Fruit fly (Drosophila melanogaster): ENCODE results near the gene Nlp.

Gene Nlp

dm6 chr3R:30052455-30053046, 48.0 kb downstream of the Nlp start, which contains the start of gene Jasper:
Gene Jasper (plus strand): TSS chr3R:30052514.
- TF ChIP-seq CG17359 (tag; optimal IDR thresholded peaks at IDR 0.05) (peak; percentile 2), HmgD (GFP tag; optimal IDR thresholded peaks at IDR 0.05) (peak; percentile 29), lab (GFP tag; optimal IDR thresholded peaks at IDR 0.05) (peak; percentile 4), E2f2 (GFP tag; IDR thresholded peaks at IDR 0.05) (peak; percentile 100), CG2120 (GFP tag; optimal IDR thresholded peaks at IDR 0.05) (peak; percentile 46), CG17912 (GFP tag; optimal IDR thresholded peaks at IDR 0.05) (peak; percentile 60), Adf1 (GFP tag; IDR thresholded peaks at IDR 0.05) (peak; percentile 20; the same call in 1 of the 2 replicates), Blimp-1 (GFP tag; optimal IDR thresholded peaks at IDR 0.05) (no peak), Bgb (GFP tag; IDR thresholded peaks at IDR 0.05; ENCODE audit: partially characterized antibody) (peak; percentile 68), CG14710 (tag; optimal IDR thresholded peaks at IDR 0.05) (peak; percentile 68), bsh (GFP tag; optimal IDR thresholded peaks at IDR 0.05) (no peak), CG2678 (tag; optimal IDR thresholded peaks at IDR 0.05) (no peak), Hr51 (GFP tag; optimal IDR thresholded peaks at IDR 0.05) (peak in 1 of 2 experiments; percentile 23), CG15269 (tag; optimal IDR thresholded peaks at IDR 0.05) (peak; percentile 23), Sin3A (optimal IDR thresholded peaks at IDR 0.05) (peak; percentile 73), CG13894 (tag; optimal IDR thresholded peaks at IDR 0.05) (peak; percentile 38), CG3847 (GFP tag; IDR thresholded peaks at IDR 0.05) (peak; percentile 37; the same call in 1 of the 2 replicates), CHES-1-like (GFP tag; optimal IDR thresholded peaks at IDR 0.05) (peak; percentile 79), zen (tag; optimal IDR thresholded peaks at IDR 0.05) (peak; percentile 8), mirr (GFP tag; optimal IDR thresholded peaks at IDR 0.05) (no peak), gro (GFP tag; optimal IDR thresholded peaks at IDR 0.05) (peak; percentile 39), CG10366 (GFP tag; IDR thresholded peaks at IDR 0.05) (no peak), amos (GFP tag; IDR thresholded peaks at IDR 0.05; ENCODE audit: partially characterized antibody) (peak; percentile 56; the same call in 1 of the 2 replicates), CG2712 (tag; optimal IDR thresholded peaks at IDR 0.05) (peak; percentile 63), gem (tag; optimal IDR thresholded peaks at IDR 0.05) (peak; percentile 2), MBD-R2 (GFP tag; IDR thresholded peaks at IDR 0.05) (peak; percentile 90), Sry-β (GFP tag; optimal IDR thresholded peaks at IDR 0.05) (peak; percentile 62), slou (GFP tag; optimal IDR thresholded peaks at IDR 0.05) (no peak), abd-A (tag; optimal IDR thresholded peaks at IDR 0.05) (peak; percentile 60), pzg (GFP tag; optimal IDR thresholded peaks at IDR 0.05) (peak; percentile 99), Ets97D (GFP tag; optimal IDR thresholded peaks at IDR 0.05) (peak; percentile 84), CG10147 (GFP tag; optimal IDR thresholded peaks at IDR 0.05) (no peak), sens (GFP tag) (no peak), Dbx (GFP tag; IDR thresholded peaks at IDR 0.05) (no peak), stwl (tag; optimal IDR thresholded peaks at IDR 0.05) (peak; percentile 61), Bdp1 (GFP tag; optimal IDR thresholded peaks at IDR 0.05) (peak; percentile 5), CG7839 (tag; optimal IDR thresholded peaks at IDR 0.05) (no peak), Opbp (GFP tag; IDR thresholded peaks at IDR 0.05; ENCODE audit: partially characterized antibody) (peak; percentile 68; the same call in 2 of the 3 replicates), Pdp1 (GFP tag; optimal IDR thresholded peaks at IDR 0.05) (peak in 1 of 2 experiments; percentile 86), CG14860 (GFP tag; IDR thresholded peaks at IDR 0.05; ENCODE audit: partially characterized antibody) (no peak), CG8290 (GFP tag; optimal IDR thresholded peaks at IDR 0.05) (no peak), CG8290 (tag; optimal IDR thresholded peaks at IDR 0.05) (peak in 1 of 2 experiments; percentile 55), sd (tag; optimal IDR thresholded peaks at IDR 0.05) (no peak), CG34224 (GFP tag; IDR thresholded peaks at IDR 0.05; ENCODE audit: partially characterized antibody) (peak; percentile 11; the same call in 1 of the 3 replicates), row (GFP tag; IDR thresholded peaks at IDR 0.05) (peak; percentile 42; the same call in 1 of the 3 replicates), CG12942 (GFP tag; optimal IDR thresholded peaks at IDR 0.05) (no peak), pita (GFP tag; optimal IDR thresholded peaks at IDR 0.05) (no peak), phol (tag; optimal IDR thresholded peaks at IDR 0.05) (peak; percentile 67)

Data from whole organism, embryonic.